Fruit fly (Drosophila melanogaster) whole organism, embryonic: ENCODE measurements around the gene cindr.

Source experiments
- BtbVII ChIP-seq: fragments of 200-800 bp; sonication (Bioruptor generic); optimal IDR thresholded peaks from 3 replicates; lab custom pipeline; 2017; ENCODE audit warnings: missing biosample characterization, mild to moderate bottlenecking, missing genetic modification characterization
- CG10462 ChIP-seq: fragments of 200-800 bp; sonication (Bioruptor generic); optimal IDR thresholded peaks from 2 replicates; lab custom pipeline; 2016; ENCODE audit warnings: missing biosample characterization, missing genetic modification characterization
- CG12104 ChIP-seq: fragments of 200-800 bp; sonication (Bioruptor generic); optimal IDR thresholded peaks from 3 replicates; lab custom pipeline; 2016; ENCODE audit warnings: missing biosample characterization, missing genetic modification characterization
- CG14441 ChIP-seq: fragments of 200-800 bp; sonication (Bioruptor generic); IDR thresholded peaks from 2 replicates; pipeline ENCODE4 v1.3.6; 2022; ENCODE audit warnings: missing biosample characterization, missing genetic modification characterization
- CG16779 ChIP-seq: fragments of 200-800 bp; sonication (Bioruptor generic); IDR thresholded peaks from 2 replicates; pipeline ENCODE4 v1.3.6; 2022; ENCODE audit warnings: missing biosample characterization, missing genetic modification characterization
- CG16815 ChIP-seq: fragments of 200-800 bp; sonication (Bioruptor generic); optimal IDR thresholded peaks from 3 replicates; lab custom pipeline; 2017; ENCODE audit warnings: missing biosample characterization, mild to moderate bottlenecking, missing genetic modification characterization
- CG18476 ChIP-seq: fragments of 200-800 bp; sonication (Bioruptor generic); optimal IDR thresholded peaks from 2 replicates; lab custom pipeline; 2016; ENCODE audit warnings: missing biosample characterization, mild to moderate bottlenecking, missing genetic modification characterization
- CG18619 ChIP-seq: fragments of 200-800 bp; sonication (Bioruptor generic); optimal IDR thresholded peaks from 3 replicates; lab custom pipeline; 2017; ENCODE audit warnings: missing biosample characterization, mild to moderate bottlenecking, missing genetic modification characterization
- CG2120 ChIP-seq: fragments of 200-800 bp; sonication (Bioruptor generic); optimal IDR thresholded peaks from 3 replicates; lab custom pipeline; 2016; ENCODE audit warnings: missing biosample characterization, missing genetic modification characterization
- CG2712 ChIP-seq: fragments of 200-800 bp; optimal IDR thresholded peaks from 3 replicates; lab custom pipeline; 2019; ENCODE audit warnings: missing biosample characterization, mild to moderate bottlenecking, missing genetic modification characterization, moderate library complexity
- CG30020 ChIP-seq: fragments of 200-800 bp; optimal IDR thresholded peaks from 2 replicates; lab custom pipeline; 2019; ENCODE audit warnings: missing biosample characterization, mild to moderate bottlenecking, missing genetic modification characterization, moderate library complexity
- CG34422 ChIP-seq: fragments of 200-800 bp; sonication (Bioruptor generic); IDR thresholded peaks from 3 replicates; pipeline ENCODE4 v1.3.6; 2022; ENCODE audit warnings: missing biosample characterization, missing genetic modification characterization
- CG3995 ChIP-seq: fragments of 200-800 bp; sonication (Bioruptor generic); optimal IDR thresholded peaks from 3 replicates; lab custom pipeline; 2016; ENCODE audit warnings: missing biosample characterization, missing genetic modification characterization
- CG7839 ChIP-seq: fragments of 200-800 bp; sonication (Bioruptor generic); optimal IDR thresholded peaks from 3 replicates; lab custom pipeline; 2018; ENCODE audit warnings: missing biosample characterization, mild to moderate bottlenecking, missing genetic modification characterization, moderate library complexity
- CG7987 ChIP-seq: fragments of 200-800 bp; sonication (Bioruptor generic); optimal IDR thresholded peaks from 2 replicates; lab custom pipeline; 2018; ENCODE audit warnings: missing biosample characterization, mild to moderate bottlenecking, missing genetic modification characterization, moderate library complexity
- CG8089 ChIP-seq: fragments of 200-800 bp; sonication (Bioruptor generic); optimal IDR thresholded peaks from 3 replicates; lab custom pipeline; 2016; ENCODE audit warnings: missing biosample characterization, missing genetic modification characterization
- CG9817 ChIP-seq: fragments of 200-800 bp; sonication (Bioruptor generic); optimal IDR thresholded peaks from 2 replicates; lab custom pipeline; 2018; ENCODE audit warnings: missing biosample characterization, mild to moderate bottlenecking, missing genetic modification characterization, moderate library complexity
- CG9932 ChIP-seq: fragments of 200-800 bp; sonication (Bioruptor generic); IDR thresholded peaks from 2 replicates; pipeline ENCODE4 v1.3.6; 2022; ENCODE audit warnings: missing biosample characterization, missing genetic modification characterization
- Doc3 ChIP-seq: fragments of 200-800 bp; sonication (Bioruptor generic); IDR thresholded peaks from 3 replicates; pipeline ENCODE4 v1.3.6; 2022; ENCODE audit warnings: missing biosample characterization, missing genetic modification characterization; ENCODE audit not compliant: partially characterized antibody
- Elba2 ChIP-seq: fragments of 200-800 bp; sonication (Bioruptor generic); optimal IDR thresholded peaks from 3 replicates; lab custom pipeline; 2016; ENCODE audit warnings: missing biosample characterization, missing genetic modification characterization
- H15 ChIP-seq: fragments of 200-800 bp; sonication (Bioruptor generic); IDR thresholded peaks from 3 replicates; pipeline ENCODE4 v1.3.6; 2022; ENCODE audit warnings: missing biosample characterization, missing genetic modification characterization
- Hand ChIP-seq: fragments of 200-800 bp; sonication (Bioruptor generic); optimal IDR thresholded peaks from 2 replicates; lab custom pipeline; 2017; ENCODE audit warnings: mild to moderate bottlenecking, missing biosample characterization, missing genetic modification reagents, missing genetic modification characterization
- Lhr ChIP-seq: fragments of 200-800 bp; sonication (Bioruptor generic); optimal IDR thresholded peaks from 3 replicates; lab custom pipeline; 2017; ENCODE audit warnings: mild to moderate bottlenecking, missing biosample characterization, missing genetic modification reagents, missing genetic modification characterization
- MTF-1 ChIP-seq: fragments of 200-800 bp; sonication (Bioruptor generic); optimal IDR thresholded peaks from 2 replicates; lab custom pipeline; 2018; ENCODE audit warnings: missing biosample characterization, mild to moderate bottlenecking, missing genetic modification characterization, borderline replicate concordance
- Myb ChIP-seq: fragments of 200-800 bp; sonication (Bioruptor generic); optimal IDR thresholded peaks from 2 replicates; lab custom pipeline; 2016; ENCODE audit warnings: missing biosample characterization, missing genetic modification characterization
- Neu2 ChIP-seq: fragments of 200-800 bp; sonication (Bioruptor generic); optimal IDR thresholded peaks from 3 replicates; lab custom pipeline; 2016; ENCODE audit warnings: missing biosample characterization, missing genetic modification characterization, borderline replicate concordance
- Oaz ChIP-seq: fragments of 200-800 bp; sonication (Bioruptor generic); IDR thresholded peaks from 2 replicates; pipeline ENCODE4 v1.3.6; 2022; ENCODE audit warnings: missing biosample characterization, missing genetic modification characterization
- Poxn ChIP-seq: fragments of 200-800 bp; sonication (Bioruptor generic); IDR thresholded peaks from 2 replicates; pipeline ENCODE4 v1.3.6; 2022; ENCODE audit warnings: missing biosample characterization, missing genetic modification characterization
- Ptx1 ChIP-seq: fragments of 200-800 bp; sonication (Bioruptor generic); IDR thresholded peaks from 2 replicates; pipeline ENCODE4 v1.3.6; 2022; ENCODE audit warnings: missing biosample characterization, missing genetic modification characterization
- Rx ChIP-seq: fragments of 200-800 bp; sonication (Bioruptor generic); IDR thresholded peaks from 2 replicates; pipeline ENCODE4 v1.3.6; 2022; ENCODE audit warnings: missing biosample characterization, missing genetic modification characterization
- Sox100B ChIP-seq: fragments of 200-800 bp; sonication (Bioruptor generic); optimal IDR thresholded peaks from 3 replicates; lab custom pipeline; 2018; ENCODE audit warnings: missing biosample characterization, mild to moderate bottlenecking, missing genetic modification characterization
- amos ChIP-seq: fragments of 200-800 bp; sonication (Bioruptor generic); IDR thresholded peaks from 2 replicates; pipeline ENCODE4 v1.3.6; 2022; ENCODE audit warnings: missing biosample characterization, missing genetic modification characterization; ENCODE audit not compliant: partially characterized antibody
- bigmax ChIP-seq: fragments of 200-800 bp; sonication (Bioruptor generic); optimal IDR thresholded peaks from 2 replicates; lab custom pipeline; 2018; ENCODE audit warnings: missing biosample characterization, mild to moderate bottlenecking, missing genetic modification characterization
- chif ChIP-seq, 2 experiments: fragments of 200-800 bp; sonication (Bioruptor generic); optimal IDR thresholded peaks; 3 replicates each; lab custom pipeline; 2016; ENCODE audit warnings: missing biosample characterization in 2 of 2, missing genetic modification characterization in 2 of 2
- dysf ChIP-seq: fragments of 200-800 bp; sonication (Bioruptor generic); IDR thresholded peaks from 3 replicates; pipeline ENCODE4 v1.3.6; 2022; ENCODE audit warnings: missing biosample characterization, missing genetic modification characterization
- eyg ChIP-seq: fragments of 200-800 bp; sonication (Bioruptor generic); optimal IDR thresholded peaks from 3 replicates; lab custom pipeline; 2016; ENCODE audit warnings: missing biosample characterization, missing genetic modification characterization
- ham ChIP-seq: fragments of 200-800 bp; sonication (Bioruptor generic); IDR thresholded peaks from 2 replicates; pipeline ENCODE4 v1.3.6; 2022; ENCODE audit warnings: missing biosample characterization, missing genetic modification characterization
- ken ChIP-seq: fragments of 200-800 bp; sonication (Bioruptor generic); IDR thresholded peaks from 3 replicates; pipeline ENCODE4 v1.3.6; 2022; ENCODE audit warnings: missing biosample characterization, missing genetic modification characterization
- nerfin-2 ChIP-seq: fragments of 200-800 bp; sonication (Bioruptor generic); IDR thresholded peaks from 2 replicates; pipeline ENCODE4 v1.3.6; 2022; ENCODE audit warnings: missing biosample characterization, missing genetic modification characterization; ENCODE audit not compliant: partially characterized antibody
- scrt ChIP-seq: fragments of 200-800 bp; sonication (Bioruptor generic); optimal IDR thresholded peaks from 2 replicates; lab custom pipeline; 2018; ENCODE audit warnings: missing biosample characterization, mild to moderate bottlenecking, missing genetic modification characterization, moderate library complexity
- sima ChIP-seq: fragments of 200-800 bp; sonication (Bioruptor generic); optimal IDR thresholded peaks from 2 replicates; lab custom pipeline; 2016; ENCODE audit warnings: missing biosample characterization, missing genetic modification characterization
- sisA ChIP-seq: fragments of 200-800 bp; sonication (Bioruptor generic); IDR thresholded peaks from 2 replicates; pipeline ENCODE4 v1.3.6; 2022; ENCODE audit warnings: missing biosample characterization, missing genetic modification characterization
- tap ChIP-seq: fragments of 200-800 bp; optimal IDR thresholded peaks from 3 replicates; lab custom pipeline; 2019; ENCODE audit warnings: missing biosample characterization, mild to moderate bottlenecking, missing genetic modification characterization, moderate library complexity
- toy ChIP-seq: fragments of 200-800 bp; sonication (Bioruptor generic); IDR thresholded peaks from 2 replicates; pipeline ENCODE4 v1.3.6; 2022; ENCODE audit warnings: missing biosample characterization, missing genetic modification characterization
- trem ChIP-seq: fragments of 200-800 bp; optimal IDR thresholded peaks from 3 replicates; lab custom pipeline; 2019; ENCODE audit warnings: missing biosample characterization, mild to moderate bottlenecking, missing genetic modification characterization, moderate library complexity
- trh ChIP-seq: fragments of 200-800 bp; sonication (Bioruptor generic); optimal IDR thresholded peaks from 2 replicates; lab custom pipeline; 2016; ENCODE audit warnings: missing biosample characterization, missing genetic modification characterization
- ttk ChIP-seq: fragments of 200-800 bp; sonication (Bioruptor generic); IDR thresholded peaks from 2 replicates; pipeline ENCODE4 v2.1.2; 2022; ENCODE audit warnings: missing biosample characterization, missing genetic modification characterization
- vvl ChIP-seq: fragments of 200-800 bp; sonication (Bioruptor generic); IDR thresholded peaks from 2 replicates; pipeline ENCODE4 v1.3.6; 2022; ENCODE audit warnings: missing biosample characterization, missing genetic modification characterization
- yki ChIP-seq: fragments of >200 bp; optimal IDR thresholded peaks from 3 replicates; lab custom pipeline; 2018

The cindr gene

DNA sequence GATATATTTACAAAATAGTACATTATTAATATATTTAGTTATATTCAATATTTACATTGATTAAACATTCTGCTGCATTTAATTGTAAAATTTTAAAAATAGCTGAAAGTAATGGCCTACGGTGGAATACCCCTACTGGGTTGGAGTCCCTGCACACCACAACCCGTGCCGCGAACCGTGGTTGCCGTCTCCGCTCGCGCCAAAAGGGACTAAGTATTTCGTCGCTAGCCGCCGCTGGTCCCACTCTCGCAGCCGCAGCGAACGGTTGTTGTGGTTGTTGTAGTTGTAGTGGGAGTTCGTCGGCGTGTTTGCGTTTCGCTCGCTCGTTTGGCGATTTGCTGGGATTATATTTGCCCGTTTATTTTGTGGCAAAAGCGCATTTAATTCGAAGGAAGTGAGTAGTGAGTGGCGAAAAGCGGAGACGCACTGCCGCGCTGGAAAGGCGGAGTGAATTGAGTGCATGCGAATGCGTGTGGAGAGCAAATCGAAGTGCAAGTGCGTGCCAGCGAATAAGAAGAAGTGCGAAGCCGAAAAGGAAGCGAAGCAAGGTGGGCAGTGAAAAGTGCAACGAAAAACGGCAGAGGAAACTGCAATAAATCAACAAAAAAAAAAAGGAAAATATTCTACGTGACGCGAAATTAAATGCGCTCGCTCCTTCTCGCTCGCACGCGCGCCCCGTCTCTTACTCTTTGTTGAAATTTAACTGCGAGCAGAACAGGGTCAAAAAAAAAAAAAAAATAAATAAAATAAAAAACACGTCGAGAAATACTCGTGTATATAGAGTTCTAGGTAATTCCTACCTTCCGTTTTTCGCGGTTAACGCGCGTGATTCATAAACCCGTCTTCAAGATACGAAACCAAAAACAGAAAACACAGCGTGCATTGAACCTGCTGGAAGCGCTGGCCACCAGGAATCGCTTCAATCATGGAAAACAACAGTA lies at the start of gene cindr (continued):
- TF ChIP-seq ken (GFP tag; lab: Robert Waterston, UW), result peak; percentile 63; the same call in 2 of the 3 replicates
- TF ChIP-seq Lhr (GFP tag; lab: Kevin White, UChicago), result peak; percentile 98
- TF ChIP-seq CG3995 (GFP tag; lab: Kevin White, UChicago), result no peak
- no peak for TF ChIP-seq CG12104 (GFP tag; lab: Kevin White, UChicago)
- TF ChIP-seq CG16779 (GFP tag; lab: Robert Waterston, UW), result 0 out of 2 replicates have a peak, but pooled peaks have one; percentile 6
- TF ChIP-seq toy, result no peak
- TF ChIP-seq CG10462 (GFP tag; lab: Kevin White, UChicago), result no peak
- TF ChIP-seq MTF-1, result no peak
- TF ChIP-seq Ptx1 (GFP tag; lab: Robert Waterston, UW), result peak; percentile 40; the same call in 1 of the 2 replicates
- TF ChIP-seq ttk (GFP tag; lab: Robert Waterston, UW), result no peak; the same call in 1 of the 2 replicates
- peak; percentile 51 for TF ChIP-seq CG7987 (GFP tag; lab: Kevin White, UChicago)
- TF ChIP-seq CG2712 (tag; lab: Kevin White, UChicago), result peak; percentile 55
- TF ChIP-seq Elba2 (GFP tag; lab: Kevin White, UChicago), result no peak
- 0 out of 3 replicates have a peak, but pooled peaks have one; percentile 34 for TF ChIP-seq Doc3
- peak; percentile 55 for TF ChIP-seq CG9817
- TF ChIP-seq trh (GFP tag; lab: Kevin White, UChicago), result no peak
- peak; percentile 73 for TF ChIP-seq trem
- TF ChIP-seq CG9932, result peak; percentile 80
- no peak for TF ChIP-seq BtbVII (GFP tag; lab: Kevin White, UChicago)
- no peak for TF ChIP-seq CG8089 (GFP tag; lab: Kevin White, UChicago)
- TF ChIP-seq CG7839 (tag; lab: Kevin White, UChicago), result peak; percentile 44
- TF ChIP-seq H15, result no peak
- no peak; the same call in 1 of the 2 replicates for TF ChIP-seq CG14441 (GFP tag; lab: Robert Waterston, UW)
- no peak for TF ChIP-seq CG18476 (GFP tag; lab: Kevin White, UChicago)
- TF ChIP-seq sima (GFP tag; lab: Kevin White, UChicago), result no peak
- peak; percentile 40 for TF ChIP-seq scrt (GFP tag; lab: Kevin White, UChicago)
- 0 out of 3 replicates have a peak, but pooled peaks have one; percentile 32 for TF ChIP-seq dysf (GFP tag; lab: Robert Waterston, UW)
- no peak for TF ChIP-seq eyg (GFP tag; lab: Kevin White, UChicago)
- peak; percentile 62 for TF ChIP-seq amos (GFP tag; lab: Robert Waterston, UW)
- TF ChIP-seq Neu2 (GFP tag; lab: Kevin White, UChicago), result no peak
- TF ChIP-seq Hand, result peak; percentile 16
- TF ChIP-seq CG34422, result no peak; the same call in 1 of the 3 replicates
- peak; percentile 70 for TF ChIP-seq Myb
- TF ChIP-seq CG2120 (GFP tag; lab: Kevin White, UChicago), result peak; percentile 73
- TF ChIP-seq Rx (GFP tag; lab: Robert Waterston, UW), result 0 out of 2 replicates have a peak, but pooled peaks have one; percentile 6
- TF ChIP-seq CG18619 (GFP tag; lab: Kevin White, UChicago), result peak; percentile 16
- TF ChIP-seq CG30020 (tag; lab: Kevin White, UChicago), result peak; percentile 25
- TF ChIP-seq bigmax (GFP tag; lab: Kevin White, UChicago), result peak; percentile 7
- TF ChIP-seq vvl, result peak; percentile 36
- peak; percentile 15 for TF ChIP-seq tap (tag; lab: Kevin White, UChicago)
- TF ChIP-seq ham (GFP tag; lab: Robert Waterston, UW), result no peak
- no peak for TF ChIP-seq Poxn
- TF ChIP-seq CG16815, result peak; percentile 30
- no peak for TF ChIP-seq yki (lab: Kevin White, UChicago)
- TF ChIP-seq chif (GFP tag; optimal IDR thresholded peaks at IDR 0.05; lab: Kevin White, UChicago), result peak; percentile 36 to 42
- TF ChIP-seq nerfin-2, result no peak
- TF ChIP-seq Oaz (GFP tag; lab: Robert Waterston, UW), result no peak
- no peak for TF ChIP-seq Sox100B
- peak; percentile 21; the same call in 1 of the 2 replicates for TF ChIP-seq sisA (GFP tag; lab: Robert Waterston, UW)
